Worm (Caenorhabditis elegans): ENCODE data around the gene F13H8.12.

DNA sequence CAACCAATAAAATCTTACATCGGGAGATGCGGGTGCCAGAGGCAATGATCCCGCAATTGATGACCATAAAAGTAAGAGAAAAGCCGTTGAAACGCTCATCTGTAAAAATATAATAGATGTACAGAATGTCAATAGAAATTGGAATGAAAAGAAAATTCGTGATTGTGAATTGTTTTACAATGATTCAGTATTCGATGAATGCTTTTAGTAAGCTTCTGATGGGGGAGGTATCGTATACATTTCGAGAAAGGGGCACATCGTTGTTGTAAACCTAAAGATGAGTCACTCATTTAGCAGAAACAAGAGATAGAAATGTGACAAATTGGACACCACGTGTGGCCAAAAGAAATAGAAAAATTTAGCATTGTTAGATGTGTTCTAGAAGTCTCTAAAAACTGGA, 39.8 kb upstream of the F13H8.12 start, which contains the start of gene C30B5.6:
- no peak for TF ChIP-seq flt-1 (GFP tag; IDR thresholded peaks at IDR 0.05)
- no peak for TF ChIP-seq klf-2 (GFP tag; conservative IDR thresholded peaks at IDR 0.05)
